Worm (Caenorhabditis elegans) whole organism, L2 larva: ENCODE data around the gene F14B8.4.

Source experiments
- C34F6.9 ChIP-seq: fragments of 150-350 bp; optimal IDR thresholded peaks from 2 replicates; lab custom pipeline; 2014; ENCODE audit warnings: missing biosample characterization, missing genetic modification characterization
- F13H6.1 ChIP-seq: sonication (generic microtip); optimal IDR thresholded peaks from 2 replicates; lab custom pipeline; 2016; ENCODE audit warnings: missing genetic modification characterization, missing compliant biosample characterization
- R02D3.7 ChIP-seq: fragments of 150-350 bp; optimal IDR thresholded peaks from 2 replicates; lab custom pipeline; 2014; ENCODE audit warnings: missing biosample characterization, missing genetic modification characterization
- Y55F3AM.14 ChIP-seq: fragments of 200-800 bp; sonication (Bioruptor generic); optimal IDR thresholded peaks from 2 replicates; lab custom pipeline; 2018; ENCODE audit warnings: mild to moderate bottlenecking, missing genetic modification characterization, missing compliant biosample characterization
- ZK546.5 ChIP-seq: sonication (generic microtip); optimal IDR thresholded peaks from 2 replicates; lab custom pipeline; 2017; ENCODE audit warnings: missing biosample characterization, missing genetic modification characterization
- alr-1 ChIP-seq: fragments of 150-350 bp; optimal IDR thresholded peaks from 2 replicates; lab custom pipeline; 2014; ENCODE audit warnings: missing biosample characterization, missing genetic modification characterization
- aly-2 ChIP-seq: fragments of 150-350 bp; optimal IDR thresholded peaks from 2 replicates; lab custom pipeline; 2014; ENCODE audit warnings: missing biosample characterization, missing genetic modification characterization
- blmp-1 ChIP-seq: sonication (generic microtip); optimal IDR thresholded peaks from 2 replicates; lab custom pipeline; 2017; ENCODE audit warnings: missing genetic modification characterization, mild to moderate bottlenecking, missing compliant biosample characterization, antibody characterized with exemption, moderate library complexity; ENCODE audit not compliant: insufficient read depth
- ceh-82 ChIP-seq: fragments of 150-350 bp; optimal IDR thresholded peaks from 2 replicates; lab custom pipeline; 2014; ENCODE audit warnings: missing biosample characterization, missing genetic modification characterization
- crh-2 ChIP-seq: sonication (generic microtip); optimal IDR thresholded peaks from 2 replicates; lab custom pipeline; 2017; ENCODE audit warnings: missing biosample characterization, missing genetic modification characterization
- dmd-4 ChIP-seq: sonication (generic microtip); optimal IDR thresholded peaks from 2 replicates; lab custom pipeline; 2017; ENCODE audit warnings: missing biosample characterization, missing genetic modification characterization
- egl-27 ChIP-seq: sonication (generic microtip); optimal IDR thresholded peaks from 3 replicates; lab custom pipeline; 2017; ENCODE audit warnings: missing biosample characterization, missing genetic modification reagents, missing genetic modification characterization
- elt-1 ChIP-seq: fragments of 150-350 bp; optimal IDR thresholded peaks from 2 replicates; lab custom pipeline; 2014; ENCODE audit warnings: missing biosample characterization, missing genetic modification characterization
- elt-3 ChIP-seq: sonication (generic microtip); optimal IDR thresholded peaks from 2 replicates; lab custom pipeline; 2017; ENCODE audit warnings: missing biosample characterization, missing genetic modification characterization
- gmeb-1 ChIP-seq: fragments of 150-350 bp; optimal IDR thresholded peaks from 2 replicates; lab custom pipeline; 2014; ENCODE audit warnings: missing biosample characterization, missing genetic modification characterization
- lin-13 ChIP-seq: fragments of 150-350 bp; optimal IDR thresholded peaks from 2 replicates; lab custom pipeline; 2014; ENCODE audit warnings: missing biosample characterization, missing genetic modification reagents, missing genetic modification characterization
- lin-39 ChIP-seq: fragments of 150-350 bp; optimal IDR thresholded peaks from 2 replicates; lab custom pipeline; 2014; ENCODE audit warnings: missing biosample characterization, missing genetic modification reagents, missing genetic modification characterization
- lsy-2 ChIP-seq, 2 experiments: fragments of 150-350 bp in 1 of 2; sonication (generic microtip) in 1 of 2; optimal IDR thresholded peaks; 2 replicates each; lab custom pipeline; 2014 to 2017; ENCODE audit warnings: missing biosample characterization in 2 of 2, missing genetic modification characterization in 2 of 2
- mab-5 ChIP-seq: fragments of 150-350 bp; optimal IDR thresholded peaks from 2 replicates; lab custom pipeline; 2014; ENCODE audit warnings: missing biosample characterization, missing genetic modification characterization
- nhr-10 ChIP-seq: sonication (generic microtip); optimal IDR thresholded peaks from 2 replicates; lab custom pipeline; 2017; ENCODE audit warnings: missing biosample characterization, missing genetic modification characterization
- nhr-11 ChIP-seq: fragments of 150-350 bp; optimal IDR thresholded peaks from 2 replicates; lab custom pipeline; 2014; ENCODE audit warnings: missing biosample characterization, missing genetic modification characterization
- nhr-129 ChIP-seq: fragments of 150-350 bp; optimal IDR thresholded peaks from 2 replicates; lab custom pipeline; 2014; ENCODE audit warnings: missing biosample characterization, missing genetic modification characterization
- nhr-21 ChIP-seq: fragments of 150-350 bp; optimal IDR thresholded peaks from 2 replicates; lab custom pipeline; 2014; ENCODE audit warnings: missing biosample characterization, missing genetic modification characterization
- nhr-23 ChIP-seq: fragments of 150-350 bp; optimal IDR thresholded peaks from 2 replicates; lab custom pipeline; 2014; ENCODE audit warnings: missing biosample characterization, missing genetic modification reagents, missing genetic modification characterization
- nhr-237 ChIP-seq: fragments of 150-350 bp; optimal IDR thresholded peaks from 2 replicates; lab custom pipeline; 2014; ENCODE audit warnings: missing biosample characterization, missing genetic modification characterization
- nhr-25 ChIP-seq: fragments of 150-350 bp; sonication (generic microtip); optimal IDR thresholded peaks from 3 replicates; lab custom pipeline; 2014; ENCODE audit warnings: missing biosample characterization, missing genetic modification characterization
- sem-4 ChIP-seq: fragments of 150-350 bp; optimal IDR thresholded peaks from 2 replicates; lab custom pipeline; 2014; ENCODE audit warnings: missing biosample characterization, missing genetic modification reagents, missing genetic modification characterization
- skn-1 ChIP-seq: sonication (generic microtip); optimal IDR thresholded peaks from 2 replicates; lab custom pipeline; 2017; ENCODE audit warnings: missing biosample characterization, missing genetic modification characterization
- sma-3 ChIP-seq: sonication (generic microtip); optimal IDR thresholded peaks from 2 replicates; lab custom pipeline; 2016; ENCODE audit warnings: missing genetic modification reagents, missing genetic modification characterization, missing compliant biosample characterization
- unc-55 ChIP-seq: fragments of 150-350 bp; sonication (generic microtip); optimal IDR thresholded peaks from 3 replicates; lab custom pipeline; 2014; ENCODE audit warnings: missing biosample characterization, missing genetic modification reagents, missing genetic modification characterization
- unc-62 ChIP-seq: fragments of 150-350 bp; optimal IDR thresholded peaks from 2 replicates; lab custom pipeline; 2014; ENCODE audit warnings: missing biosample characterization, missing genetic modification reagents, missing genetic modification characterization
- ztf-1 ChIP-seq: fragments of 200-800 bp; sonication (Bioruptor generic); conservative IDR thresholded peaks from 2 replicates; pipeline ENCODE4 v1.3.6; 2022; ENCODE audit warnings: missing genetic modification characterization, missing compliant biosample characterization
- ztf-11 ChIP-seq: sonication (generic microtip); optimal IDR thresholded peaks from 2 replicates; lab custom pipeline; 2017; ENCODE audit warnings: missing biosample characterization, missing genetic modification characterization
- ztf-4 ChIP-seq: fragments of 150-350 bp; optimal IDR thresholded peaks from 2 replicates; lab custom pipeline; 2014; ENCODE audit warnings: missing biosample characterization, missing genetic modification characterization

Gene F14B8.4

ce11 chrX:6901078-6901477 lies 1.3 kb upstream of the F14B8.4 start, which contains the start of gene pes-23:
Gene pes-23 (plus strand): TSS chrX:6901378.
- no peak for TF ChIP-seq lin-39 (tag; lab: Kevin White, UChicago)
- no peak for TF ChIP-seq alr-1 (tag; lab: Kevin White, UChicago)
- TF ChIP-seq ztf-1 (GFP tag; lab: Robert Waterston, UW) = no peak
- TF ChIP-seq gmeb-1 (tag; lab: Kevin White, UChicago) = no peak
- no peak for TF ChIP-seq unc-55
- no peak for TF ChIP-seq lin-13
- TF ChIP-seq nhr-129 (tag; lab: Kevin White, UChicago) = no peak
- TF ChIP-seq F13H6.1 (tag; lab: Kevin White, UChicago) = no peak
- no peak for TF ChIP-seq Y55F3AM.14 (GFP tag; lab: Kevin White, UChicago)
- TF ChIP-seq skn-1 (tag; lab: Kevin White, UChicago) = no peak
- no peak for TF ChIP-seq blmp-1 (tag; lab: Kevin White, UChicago)
- TF ChIP-seq egl-27 (tag; lab: Kevin White, UChicago) = no peak
- TF ChIP-seq dmd-4 (tag; lab: Kevin White, UChicago) = no peak
- no peak for TF ChIP-seq nhr-21 (tag; lab: Kevin White, UChicago)
- TF ChIP-seq aly-2 (tag; lab: Kevin White, UChicago) = no peak
- TF ChIP-seq ztf-11 = no peak
- TF ChIP-seq crh-2 = no peak
- no peak for TF ChIP-seq ztf-4
- TF ChIP-seq nhr-11 (tag; lab: Kevin White, UChicago) = no peak
- no peak for TF ChIP-seq C34F6.9

DNA sequence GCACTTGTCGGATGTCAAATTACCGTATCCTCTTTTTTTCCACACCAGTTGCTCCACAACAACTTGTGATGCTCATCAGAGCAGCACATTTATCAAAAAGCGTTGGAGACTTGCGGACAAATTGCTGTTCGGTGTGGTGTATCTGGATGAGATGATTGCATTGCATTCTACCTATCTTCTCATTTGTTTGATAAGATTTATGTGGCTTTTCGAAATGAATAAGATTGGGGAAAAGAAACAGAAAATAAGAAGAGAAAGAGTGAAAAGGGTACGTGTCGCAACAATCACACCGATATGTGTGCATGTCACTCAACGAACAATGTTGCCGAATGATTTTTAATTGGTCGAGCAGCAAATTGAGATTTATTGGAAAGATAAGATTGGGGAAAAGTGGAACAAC lies 5.6 kb downstream of the F14B8.4 start:
- TF ChIP-seq nhr-10 (tag; lab: Kevin White, UChicago) = no peak
- no peak for TF ChIP-seq R02D3.7 (tag; lab: Kevin White, UChicago)
- peak; percentile 39 for TF ChIP-seq F13H6.1 (tag; lab: Kevin White, UChicago)
- TF ChIP-seq lin-39 (tag; lab: Kevin White, UChicago) = peak; percentile 6
- no peak for TF ChIP-seq unc-62 (GFP tag; lab: Kevin White, UChicago)
- TF ChIP-seq nhr-129 (tag; lab: Kevin White, UChicago) = peak; percentile 17
- TF ChIP-seq nhr-21 (tag; lab: Kevin White, UChicago) = no peak
- TF ChIP-seq sem-4 (tag; lab: Kevin White, UChicago) = peak; percentile 36
- peak; percentile 55 for TF ChIP-seq mab-5 (tag; lab: Kevin White, UChicago)
- TF ChIP-seq lsy-2 (tag; optimal IDR thresholded peaks at IDR 0.05; lab: Kevin White, UChicago) = peak in 1 of 2 experiments; percentile 68
- TF ChIP-seq, all 48 proteins: peak for 6

DNA sequence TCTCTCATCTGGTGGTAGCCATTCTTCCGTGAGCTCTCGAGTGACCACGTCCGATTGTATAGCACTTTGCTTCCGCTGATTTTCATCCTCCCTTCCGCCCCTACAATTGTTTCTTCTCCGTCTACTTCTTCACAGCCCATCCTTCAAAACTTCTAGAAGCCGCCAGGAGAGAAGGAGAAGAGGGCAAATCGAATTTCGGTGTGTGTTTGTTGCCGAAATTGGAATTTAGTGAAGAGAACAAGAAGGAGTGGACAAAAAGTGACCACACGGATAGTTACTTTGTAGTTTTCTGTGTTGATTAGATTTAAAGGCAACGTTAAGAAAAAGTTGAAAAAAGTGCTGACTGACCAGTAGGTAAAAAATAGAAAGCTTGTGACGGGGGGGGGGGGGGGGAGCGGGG lies 6.7 kb downstream of the F14B8.4 start:
- peak; percentile 14 for TF ChIP-seq F13H6.1 (tag; lab: Kevin White, UChicago)
- no peak for TF ChIP-seq blmp-1 (tag; lab: Kevin White, UChicago)
- TF ChIP-seq, all 48 proteins: peak for 1

- TF ChIP-seq ZK546.5 (tag; lab: Kevin White, UChicago) (no peak), nhr-10 (tag; lab: Kevin White, UChicago) (no peak), nhr-129 (tag; lab: Kevin White, UChicago) (no peak), sem-4 (tag; lab: Kevin White, UChicago) (no peak), F13H6.1 (tag; lab: Kevin White, UChicago) (no peak), sma-3 (GFP tag; lab: Kevin White, UChicago) (no peak), nhr-237 (tag; lab: Kevin White, UChicago) (no peak), nhr-25 (no peak), blmp-1 (tag; lab: Kevin White, UChicago) (no peak), nhr-11 (tag; lab: Kevin White, UChicago) (no peak), nhr-21 (tag; lab: Kevin White, UChicago) (no peak), skn-1 (tag; lab: Kevin White, UChicago) (no peak), gmeb-1 (tag; lab: Kevin White, UChicago) (no peak)
These were observed 10.4 kb downstream of the F14B8.4 start, which contains the start of gene unc-6 for ce11 chrX:6889374-6889773. Gene unc-6 (plus strand): TSS chrX:6889674.

DNA sequence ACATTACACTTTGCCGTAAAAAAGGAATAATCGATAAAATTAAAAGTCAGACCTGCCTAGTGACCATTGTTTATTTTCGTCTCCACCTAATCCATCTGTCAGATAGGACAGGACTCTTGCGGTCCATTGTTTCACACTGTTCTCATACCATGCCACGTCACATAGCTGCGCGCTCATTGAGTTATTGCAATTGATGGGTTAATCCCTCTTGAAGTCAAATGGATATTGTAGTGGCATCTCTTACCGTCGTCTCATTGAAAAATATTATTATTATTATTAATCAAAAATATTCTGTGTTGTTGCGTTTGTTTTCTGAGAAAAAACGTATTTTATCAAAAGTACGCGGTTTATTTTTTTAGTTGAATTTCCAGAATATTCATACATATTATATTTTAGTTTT lies 11.5 kb downstream of the F14B8.4 start:
- TF ChIP-seq R02D3.7 (tag; lab: Kevin White, UChicago) (no peak), nhr-23 (tag; lab: Kevin White, UChicago) (no peak), blmp-1 (tag; lab: Kevin White, UChicago) (no peak), gmeb-1 (tag; lab: Kevin White, UChicago) (no peak), lsy-2 (tag; optimal IDR thresholded peaks at IDR 0.05; lab: Kevin White, UChicago) (no peak), crh-2 (no peak), elt-1 (tag; lab: Kevin White, UChicago) (no peak), unc-55 (no peak), skn-1 (tag; lab: Kevin White, UChicago) (no peak), unc-62 (GFP tag; lab: Kevin White, UChicago) (no peak), ZK546.5 (tag; lab: Kevin White, UChicago) (no peak), sem-4 (tag; lab: Kevin White, UChicago) (no peak), elt-3 (tag; lab: Kevin White, UChicago) (no peak), sma-3 (GFP tag; lab: Kevin White, UChicago) (no peak), nhr-11 (tag; lab: Kevin White, UChicago) (no peak), Y55F3AM.14 (GFP tag; lab: Kevin White, UChicago) (no peak), ceh-82 (tag; lab: Kevin White, UChicago) (no peak), F13H6.1 (tag; lab: Kevin White, UChicago) (no peak), ztf-4 (no peak)
